Worm (Caenorhabditis elegans) whole organism, early embryonic: ENCODE measurements around the gene sulp-8.

Experiments used
- F13C5.2 ChIP-seq: sonication (generic microtip); optimal IDR thresholded peaks from 2 replicates; lab custom pipeline; 2017; ENCODE audit warnings: mild to moderate bottlenecking, missing genetic modification characterization, inconsistent platforms, missing compliant biosample characterization
- aly-1 ChIP-seq: sonication (generic microtip); optimal IDR thresholded peaks from 2 replicates; lab custom pipeline; 2016; ENCODE audit warnings: missing genetic modification characterization, missing compliant biosample characterization
- ama-1 ChIP-seq: fragments of 150-350 bp; optimal IDR thresholded peaks from 2 replicates; lab custom pipeline; 2014
- ceh-36 ChIP-seq: sonication (generic microtip); optimal IDR thresholded peaks from 2 replicates; lab custom pipeline; 2016; ENCODE audit warnings: missing genetic modification characterization, inconsistent platforms, missing compliant biosample characterization
- hnd-1 ChIP-seq: sonication (generic microtip); optimal IDR thresholded peaks from 2 replicates; lab custom pipeline; 2016; ENCODE audit warnings: missing genetic modification characterization, missing compliant biosample characterization
- scrt-1 ChIP-seq: fragments of 200-800 bp; sonication (Bioruptor generic); IDR thresholded peaks from 2 replicates; pipeline ENCODE4 v1.3.6; 2022; ENCODE audit warnings: missing genetic modification characterization, missing compliant biosample characterization
- tbx-37 ChIP-seq: fragments of 200-800 bp; sonication (Bioruptor generic); conservative IDR thresholded peaks from 2 replicates; pipeline ENCODE4 v1.3.6; 2022; ENCODE audit warnings: missing genetic modification reagents, missing genetic modification characterization, missing compliant biosample characterization
- tra-4 ChIP-seq: sonication (generic microtip); optimal IDR thresholded peaks from 2 replicates; lab custom pipeline; 2017; ENCODE audit warnings: missing genetic modification characterization, missing compliant biosample characterization

- TF ChIP-seq scrt-1 (GFP tag; lab: Robert Waterston, UW) (no peak), ama-1 (lab: Kevin White, UChicago) (no peak), F13C5.2 (tag; lab: Kevin White, UChicago) (no peak), aly-1 (tag; lab: Kevin White, UChicago) (no peak), hnd-1 (tag; lab: Kevin White, UChicago) (no peak), ceh-36 (tag; lab: Kevin White, UChicago) (no peak), tbx-37 (GFP tag; lab: Robert Waterston, UW) (no peak), tra-4 (tag; lab: Kevin White, UChicago) (no peak)
Observed at ce11 chrV:9628603-9629002, 44.9 kb downstream of the sulp-8 start.
